Fruit fly (Drosophila melanogaster) whole organism, adult: ENCODE data around the gene CapaR.
A peak's percentile ranks its signal among the peaks of the same experiment; 100 is the strongest.

ENCODE experiments used
- CG11617 ChIP-seq: fragments of 200-800 bp; sonication (Bioruptor generic); optimal IDR thresholded peaks from 2 replicates; lab custom pipeline; 2017; ENCODE audit warnings: mild to moderate bottlenecking, missing biosample characterization, missing genetic modification reagents, missing genetic modification characterization
- CG12768 ChIP-seq: fragments of 200-800 bp; sonication (Bioruptor generic); optimal IDR thresholded peaks from 2 replicates; lab custom pipeline; 2017; ENCODE audit warnings: missing biosample characterization, missing genetic modification characterization, mild to moderate bottlenecking, moderate library complexity, missing genetic modification reagents
- CG14711 ChIP-seq: fragments of 200-800 bp; sonication (Bioruptor generic); optimal IDR thresholded peaks from 2 replicates; lab custom pipeline; 2018; ENCODE audit warnings: missing biosample characterization, mild to moderate bottlenecking, missing genetic modification characterization, moderate library complexity
- CG1620 ChIP-seq: fragments of 200-800 bp; sonication (Bioruptor generic); optimal IDR thresholded peaks from 2 replicates; lab custom pipeline; 2016; ENCODE audit warnings: missing biosample characterization, missing genetic modification characterization
- CG33017 ChIP-seq: fragments of 200-800 bp; sonication (Bioruptor generic); optimal IDR thresholded peaks from 2 replicates; lab custom pipeline; 2018; ENCODE audit warnings: missing biosample characterization, mild to moderate bottlenecking, missing genetic modification characterization, moderate library complexity
- CG5204 ChIP-seq: fragments of 200-800 bp; sonication (Bioruptor generic); optimal IDR thresholded peaks from 2 replicates; lab custom pipeline; 2016; ENCODE audit warnings: missing biosample characterization, missing genetic modification characterization
- CG7045 ChIP-seq: fragments of 200-800 bp; sonication (Bioruptor generic); optimal IDR thresholded peaks from 2 replicates; lab custom pipeline; 2017; ENCODE audit warnings: missing biosample characterization, mild to moderate bottlenecking, missing genetic modification characterization
- CG7101 ChIP-seq: fragments of 200-800 bp; sonication (Bioruptor generic); optimal IDR thresholded peaks from 2 replicates; lab custom pipeline; 2018; ENCODE audit warnings: missing biosample characterization, mild to moderate bottlenecking, missing genetic modification characterization, moderate library complexity
- Clk ChIP-seq: fragments of 200-800 bp; sonication (Bioruptor generic); optimal IDR thresholded peaks from 2 replicates; lab custom pipeline; 2017; ENCODE audit warnings: missing biosample characterization, missing genetic modification characterization
- Crg-1 ChIP-seq: fragments of 200-800 bp; sonication (Bioruptor generic); optimal IDR thresholded peaks from 2 replicates; lab custom pipeline; 2016; ENCODE audit warnings: missing biosample characterization, missing genetic modification characterization
- Hr96 ChIP-seq: fragments of 200-800 bp; sonication (Bioruptor generic); optimal IDR thresholded peaks from 2 replicates; lab custom pipeline; 2016; ENCODE audit warnings: missing biosample characterization, missing genetic modification characterization
- Mnt ChIP-seq: fragments of 200-800 bp; sonication (Bioruptor generic); optimal IDR thresholded peaks from 2 replicates; lab custom pipeline; 2016; ENCODE audit warnings: missing biosample characterization, mild to moderate bottlenecking, missing genetic modification characterization
- bab1 ChIP-seq: fragments of 200-800 bp; sonication (Bioruptor generic); optimal IDR thresholded peaks from 3 replicates; lab custom pipeline; 2019; ENCODE audit warnings: missing biosample characterization, mild to moderate bottlenecking, missing genetic modification characterization, moderate library complexity
- cic ChIP-seq: fragments of 200-800 bp; sonication (Bioruptor generic); optimal IDR thresholded peaks from 2 replicates; lab custom pipeline; 2017; ENCODE audit warnings: missing biosample characterization, mild to moderate bottlenecking, missing genetic modification characterization, moderate library complexity
- cnc ChIP-seq, 2 experiments: fragments of >200 bp; optimal IDR thresholded peaks; 2 replicates each; lab custom pipeline; 2017
- kay ChIP-seq: fragments of 200-800 bp; sonication (Bioruptor generic); peaks from one replicate; lab custom pipeline; 2016; ENCODE audit warnings: missing biosample characterization, missing genetic modification characterization, borderline replicate concordance
- ovo ChIP-seq: fragments of 200-800 bp; sonication (Bioruptor generic); optimal IDR thresholded peaks from 2 replicates; lab custom pipeline; 2016; ENCODE audit warnings: missing biosample characterization, missing genetic modification characterization
- pad ChIP-seq: fragments of 200-800 bp; sonication (Bioruptor generic); optimal IDR thresholded peaks from 3 replicates; lab custom pipeline; 2017; ENCODE audit warnings: missing biosample characterization, missing genetic modification characterization, mild to moderate bottlenecking, moderate library complexity, missing genetic modification reagents
- tj ChIP-seq: fragments of 200-800 bp; sonication (Bioruptor generic); optimal IDR thresholded peaks from 3 replicates; lab custom pipeline; 2017; ENCODE audit warnings: missing biosample characterization, mild to moderate bottlenecking, missing genetic modification characterization, moderate library complexity
- toe ChIP-seq: fragments of 200-800 bp; sonication (Bioruptor generic); optimal IDR thresholded peaks from 2 replicates; lab custom pipeline; 2016; ENCODE audit warnings: missing biosample characterization, missing genetic modification characterization

CapaR gene

dm6 chr3L:21565126-21565525 is 3.1 kb upstream of the CapaR start, which contains the start of gene CG7634:
Gene CG7634, plus strand, starts transcription at chr3L:21565426.
- TF ChIP-seq cnc (optimal IDR thresholded peaks at IDR 0.05; lab: Kevin White, UChicago) (no peak), Hr96 (GFP tag; lab: Kevin White, UChicago) (no peak), CG7045 (GFP tag; lab: Kevin White, UChicago) (no peak), CG11617 (GFP tag; lab: Kevin White, UChicago) (no peak), CG5204 (GFP tag; lab: Kevin White, UChicago) (no peak), tj (GFP tag; lab: Kevin White, UChicago) (no peak), CG1620 (no peak), ovo (GFP tag; lab: Kevin White, UChicago) (no peak), CG7101 (tag; lab: Kevin White, UChicago) (no peak), toe (GFP tag; lab: Kevin White, UChicago) (no peak), CG14711 (tag; lab: Kevin White, UChicago) (no peak), cic (GFP tag; lab: Kevin White, UChicago) (no peak), Mnt (GFP tag; lab: Kevin White, UChicago) (no peak), Crg-1 (GFP tag; lab: Kevin White, UChicago) (no peak), bab1 (GFP tag; lab: Kevin White, UChicago) (no peak), CG33017 (no peak), Clk (GFP tag; lab: Kevin White, UChicago) (no peak), CG12768 (GFP tag; lab: Kevin White, UChicago) (no peak), pad (GFP tag; lab: Kevin White, UChicago) (no peak), kay (GFP tag; lab: Kevin White, UChicago) (no peak)

dm6 chr3L:21558176-21558871 is 3.7 kb downstream of the CapaR start, which contains the start of gene CG7173:
Gene CG7173, minus strand, starts transcription at chr3L:21558226.
- TF ChIP-seq Crg-1 (GFP tag; lab: Kevin White, UChicago) (no peak), CG7101 (tag; lab: Kevin White, UChicago) (no peak), Hr96 (GFP tag; lab: Kevin White, UChicago) (no peak), Clk (GFP tag; lab: Kevin White, UChicago) (no peak), kay (GFP tag; lab: Kevin White, UChicago) (no peak), CG14711 (tag; lab: Kevin White, UChicago) (no peak), Mnt (GFP tag; lab: Kevin White, UChicago) (no peak), CG7045 (GFP tag; lab: Kevin White, UChicago) (no peak), toe (GFP tag; lab: Kevin White, UChicago) (no peak), CG12768 (GFP tag; lab: Kevin White, UChicago) (no peak), cic (GFP tag; lab: Kevin White, UChicago) (no peak), pad (GFP tag; lab: Kevin White, UChicago) (no peak), ovo (GFP tag; lab: Kevin White, UChicago) (no peak), CG5204 (GFP tag; lab: Kevin White, UChicago) (no peak), tj (GFP tag; lab: Kevin White, UChicago) (no peak), CG11617 (GFP tag; lab: Kevin White, UChicago) (no peak), bab1 (GFP tag; lab: Kevin White, UChicago) (no peak), cnc (optimal IDR thresholded peaks at IDR 0.05; lab: Kevin White, UChicago) (no peak), CG33017 (no peak)

dm6 chr3L:21554752-21555151 is 7.2 kb downstream of the CapaR start, which contains the start of gene Wnk:
Gene Wnk, minus strand, starts transcription at chr3L:21554928.
- peak; percentile 50 for TF ChIP-seq bab1 (GFP tag; lab: Kevin White, UChicago)
- no peak for TF ChIP-seq CG14711 (tag; lab: Kevin White, UChicago)

- TF ChIP-seq cnc (optimal IDR thresholded peaks at IDR 0.05; lab: Kevin White, UChicago), result no peak
- no peak for TF ChIP-seq CG7101 (tag; lab: Kevin White, UChicago)
- TF ChIP-seq Hr96 (GFP tag; lab: Kevin White, UChicago), result no peak
- no peak for TF ChIP-seq CG7045 (GFP tag; lab: Kevin White, UChicago)
- peak; percentile 39 for TF ChIP-seq kay (GFP tag; lab: Kevin White, UChicago)
- TF ChIP-seq CG33017, result no peak
Observed at dm6 chr3L:21542059-21542458, 19.9 kb downstream of the CapaR start, which contains the start of gene CG33290. Gene CG33290, plus strand, starts transcription at chr3L:21542359.

dm6 chr3L:21539245-21540196 is 22.5 kb downstream of the CapaR start, which contains the start of the genes COX8 and VhaM9.7-b:
Gene COX8, minus strand, starts transcription at chr3L:21539447.
Gene VhaM9.7-b, plus strand, starts transcription at chr3L:21539862.
- TF ChIP-seq cnc (optimal IDR thresholded peaks at IDR 0.05; lab: Kevin White, UChicago), result no peak
- TF ChIP-seq Crg-1 (GFP tag; lab: Kevin White, UChicago), result peak; percentile 63
- TF ChIP-seq CG33017, result no peak
- TF ChIP-seq bab1 (GFP tag; lab: Kevin White, UChicago), result peak; percentile 41
- peak; percentile 78 for TF ChIP-seq CG7045 (GFP tag; lab: Kevin White, UChicago)
- TF ChIP-seq CG5204 (GFP tag; lab: Kevin White, UChicago), result no peak
- peak; percentile 64 for TF ChIP-seq CG1620
- TF ChIP-seq cic (GFP tag; lab: Kevin White, UChicago), result peak; percentile 38
- TF ChIP-seq CG12768 (GFP tag; lab: Kevin White, UChicago), result peak; percentile 2
- TF ChIP-seq Mnt (GFP tag; lab: Kevin White, UChicago), result peak; percentile 72
- peak; percentile 44 for TF ChIP-seq pad (GFP tag; lab: Kevin White, UChicago)
- peak; percentile 67 for TF ChIP-seq CG7101 (tag; lab: Kevin White, UChicago)
- TF ChIP-seq ovo (GFP tag; lab: Kevin White, UChicago), result peak; percentile 66
- TF ChIP-seq kay (GFP tag; lab: Kevin White, UChicago), result no peak
- TF ChIP-seq tj (GFP tag; lab: Kevin White, UChicago), result peak; percentile 30
- TF ChIP-seq toe (GFP tag; lab: Kevin White, UChicago), result no peak
- TF ChIP-seq CG14711 (tag; lab: Kevin White, UChicago), result peak; percentile 47
- TF ChIP-seq Clk (GFP tag; lab: Kevin White, UChicago), result peak; percentile 29
- TF ChIP-seq CG11617 (GFP tag; lab: Kevin White, UChicago), result peak; percentile 73
